Worm (Caenorhabditis elegans) whole organism, L1 larva: ENCODE results near the gene W09D6.4.
A peak's percentile ranks its signal among the peaks of the same experiment; 100 is the strongest.

ENCODE experiments used
- C04F5.9 ChIP-seq: sonication (generic microtip); optimal IDR thresholded peaks from 2 replicates; lab custom pipeline; 2016; ENCODE audit warnings: missing genetic modification characterization, missing compliant biosample characterization
- C16A3.4 ChIP-seq: fragments of 150-350 bp; optimal IDR thresholded peaks from 2 replicates; lab custom pipeline; 2014; ENCODE audit warnings: missing biosample characterization, missing genetic modification characterization
- aly-2 ChIP-seq: fragments of 150-350 bp; optimal IDR thresholded peaks from 2 replicates; lab custom pipeline; 2014; ENCODE audit warnings: missing biosample characterization, missing genetic modification characterization
- ama-1 ChIP-seq: fragments of 150-350 bp; optimal IDR thresholded peaks from 2 replicates; lab custom pipeline; 2014
- ceh-82 ChIP-seq, 3 experiments: fragments of 150-350 bp in 1 of 3; sonication (generic microtip) in 2 of 3; optimal IDR thresholded peaks; 2 replicates each; lab custom pipeline; 2014 to 2017; ENCODE audit warnings: missing biosample characterization in 3 of 3, missing genetic modification characterization in 3 of 3
- ceh-90 ChIP-seq: sonication (generic microtip); optimal IDR thresholded peaks from 2 replicates; lab custom pipeline; 2016; ENCODE audit warnings: missing genetic modification characterization, missing compliant biosample characterization
- dpl-1 ChIP-seq, 3 experiments: fragments of 150-350 bp in 2 of 3; sonication (generic microtip) in 1 of 3; optimal IDR thresholded peaks; 2 replicates each; lab custom pipeline; 2014 to 2017; ENCODE audit warnings: missing biosample characterization in 3 of 3, missing genetic modification characterization in 3 of 3, missing genetic modification reagents in 3 of 3
- dsc-1 ChIP-seq: sonication (generic microtip); optimal IDR thresholded peaks from 2 replicates; lab custom pipeline; 2016; ENCODE audit warnings: mild to moderate bottlenecking, missing genetic modification characterization, missing compliant biosample characterization
- efl-3 ChIP-seq: fragments of 200-800 bp; sonication (Bioruptor generic); optimal IDR thresholded peaks from 2 replicates; lab custom pipeline; 2018; ENCODE audit warnings: mild to moderate bottlenecking, missing genetic modification characterization, missing compliant biosample characterization
- egl-13 ChIP-seq: sonication (generic microtip); optimal IDR thresholded peaks from 2 replicates; lab custom pipeline; 2016; ENCODE audit warnings: missing genotype, missing genetic modification reagents, missing genetic modification characterization, missing compliant biosample characterization
- elt-3 ChIP-seq, 6 experiments: fragments of 150-350 bp in 1 of 6; sonication (generic microtip); optimal IDR thresholded peaks; 2 replicates each; lab custom pipeline; 2017 to 2018; ENCODE audit warnings: missing biosample characterization in 6 of 6, missing genetic modification characterization in 6 of 6, inconsistent platforms in 1 of 6
- ets-5 ChIP-seq: fragments of 200-800 bp; sonication (Bioruptor generic); IDR thresholded peaks from 2 replicates; pipeline ENCODE4 v1.3.6; 2022; ENCODE audit warnings: missing genetic modification characterization, missing compliant biosample characterization
- fkh-8 ChIP-seq: sonication (generic microtip); optimal IDR thresholded peaks from 2 replicates; lab custom pipeline; 2016; ENCODE audit warnings: mild to moderate bottlenecking, missing genetic modification characterization, missing compliant biosample characterization
- fos-1 ChIP-seq: fragments of 150-350 bp; optimal IDR thresholded peaks from 2 replicates; lab custom pipeline; 2014; ENCODE audit warnings: missing biosample characterization, missing genetic modification characterization
- grh-1 ChIP-seq: fragments of 200-800 bp; sonication (Bioruptor generic); IDR thresholded peaks from 2 replicates; pipeline ENCODE4 v1.3.6; 2022; ENCODE audit warnings: missing genetic modification reagents, missing genetic modification characterization, missing compliant biosample characterization
- hlh-17 ChIP-seq: fragments of 200-800 bp; sonication (Bioruptor generic); optimal IDR thresholded peaks from 2 replicates; lab custom pipeline; 2018; ENCODE audit warnings: missing genetic modification characterization, mild to moderate bottlenecking, missing compliant biosample characterization, moderate library complexity, borderline replicate concordance
- hlh-4 ChIP-seq: sonication (generic microtip); optimal IDR thresholded peaks from 2 replicates; lab custom pipeline; 2016; ENCODE audit warnings: mild to moderate bottlenecking, missing genetic modification characterization, missing compliant biosample characterization
- hpl-2 ChIP-seq: fragments of 150-350 bp; optimal IDR thresholded peaks from 2 replicates; lab custom pipeline; 2014; ENCODE audit warnings: missing biosample characterization, missing genetic modification reagents, missing genetic modification characterization
- lin-13 ChIP-seq: fragments of 150-350 bp; optimal IDR thresholded peaks from 2 replicates; lab custom pipeline; 2014; ENCODE audit warnings: missing biosample characterization, missing genetic modification reagents, missing genetic modification characterization
- lin-35 ChIP-seq, 2 experiments: fragments of 150-350 bp; optimal IDR thresholded peaks; 2 replicates each; lab custom pipeline; 2014; ENCODE audit warnings: missing biosample characterization in 2 of 2, missing genetic modification characterization in 2 of 2, missing genetic modification reagents in 2 of 2
- lin-39 ChIP-seq: fragments of 150-350 bp; optimal IDR thresholded peaks from 2 replicates; lab custom pipeline; 2014; ENCODE audit warnings: missing biosample characterization, missing genetic modification reagents, missing genetic modification characterization
- lir-3 ChIP-seq: sonication (generic microtip); optimal IDR thresholded peaks from 2 replicates; lab custom pipeline; 2016; ENCODE audit warnings: mild to moderate bottlenecking, missing genetic modification characterization, moderate library complexity, missing compliant biosample characterization; ENCODE audit not compliant: poor library complexity
- mab-9 ChIP-seq: fragments of 200-800 bp; sonication (Bioruptor generic); IDR thresholded peaks from 2 replicates; pipeline ENCODE4 v1.3.6; 2022; ENCODE audit warnings: missing genetic modification reagents, missing genetic modification characterization, missing compliant biosample characterization
- mdl-1 ChIP-seq, 2 experiments: fragments of 150-350 bp; optimal IDR thresholded peaks; 2 replicates each; lab custom pipeline; 2014 to 2017; ENCODE audit warnings: missing biosample characterization in 2 of 2, missing genetic modification characterization in 2 of 2, inconsistent platforms in 1 of 2
- mef-2 ChIP-seq: fragments of 150-350 bp; optimal IDR thresholded peaks from 2 replicates; lab custom pipeline; 2014; ENCODE audit warnings: missing biosample characterization, missing genetic modification characterization
- nhr-11 ChIP-seq: fragments of 150-350 bp; optimal IDR thresholded peaks from 2 replicates; lab custom pipeline; 2014; ENCODE audit warnings: missing biosample characterization, missing genetic modification characterization
- nhr-12 ChIP-seq: sonication (generic microtip); optimal IDR thresholded peaks from 2 replicates; lab custom pipeline; 2017; ENCODE audit warnings: missing biosample characterization, missing genetic modification characterization
- nhr-19 ChIP-seq: fragments of 200-800 bp; sonication (Bioruptor generic); conservative IDR thresholded peaks from 2 replicates; pipeline ENCODE4 v1.3.6; 2022; ENCODE audit warnings: missing genetic modification characterization, missing compliant biosample characterization
- nhr-71 ChIP-seq: sonication (generic microtip); optimal IDR thresholded peaks from 2 replicates; lab custom pipeline; 2016; ENCODE audit warnings: mild to moderate bottlenecking, missing genetic modification characterization, moderate library complexity, missing compliant biosample characterization
- nhr-76 ChIP-seq: sonication (generic microtip); optimal IDR thresholded peaks from 2 replicates; lab custom pipeline; 2017; ENCODE audit warnings: missing biosample characterization, missing genetic modification characterization
- nhr-77 ChIP-seq: fragments of 150-350 bp; optimal IDR thresholded peaks from 2 replicates; lab custom pipeline; 2014; ENCODE audit warnings: missing biosample characterization, missing genetic modification characterization
- nhr-84 ChIP-seq: sonication (generic microtip); optimal IDR thresholded peaks from 2 replicates; lab custom pipeline; 2017; ENCODE audit warnings: missing biosample characterization, missing genetic modification characterization
- nhr-90 ChIP-seq: sonication (generic microtip); optimal IDR thresholded peaks from 2 replicates; lab custom pipeline; 2016; ENCODE audit warnings: mild to moderate bottlenecking, missing genetic modification characterization, missing compliant biosample characterization; ENCODE audit not compliant: poor library complexity
- pag-3 ChIP-seq: sonication (generic microtip); optimal IDR thresholded peaks from 2 replicates; lab custom pipeline; 2017; ENCODE audit warnings: missing genetic modification characterization, mild to moderate bottlenecking, missing compliant biosample characterization, antibody characterized with exemption, borderline replicate concordance; ENCODE audit not compliant: insufficient read depth
- pax-3 ChIP-seq: fragments of 200-800 bp; sonication (Bioruptor generic); optimal IDR thresholded peaks from 2 replicates; lab custom pipeline; 2018; ENCODE audit warnings: mild to moderate bottlenecking, missing genetic modification characterization, moderate library complexity, missing compliant biosample characterization
- pqm-1 ChIP-seq: sonication (generic microtip); optimal IDR thresholded peaks from 3 replicates; lab custom pipeline; 2017; ENCODE audit warnings: missing biosample characterization, missing genetic modification characterization
- rnt-1 ChIP-seq: sonication (generic microtip); optimal IDR thresholded peaks from 2 replicates; lab custom pipeline; 2016; ENCODE audit warnings: mild to moderate bottlenecking, missing genetic modification characterization, moderate library complexity, missing compliant biosample characterization
- snpc-4 ChIP-seq: fragments of 150-350 bp; optimal IDR thresholded peaks from 2 replicates; lab custom pipeline; 2014; ENCODE audit warnings: missing biosample characterization, missing genetic modification characterization
- snu-23 ChIP-seq: sonication (generic microtip); optimal IDR thresholded peaks from 2 replicates; lab custom pipeline; 2016; ENCODE audit warnings: missing genetic modification characterization, missing compliant biosample characterization
- sox-4 ChIP-seq: sonication (generic microtip); optimal IDR thresholded peaks from 2 replicates; lab custom pipeline; 2016; ENCODE audit warnings: missing genetic modification characterization, missing compliant biosample characterization
- sptf-1 ChIP-seq: fragments of 150-350 bp; optimal IDR thresholded peaks from 2 replicates; lab custom pipeline; 2014; ENCODE audit warnings: missing biosample characterization, missing genetic modification characterization
- sup-37 ChIP-seq: fragments of 200-800 bp; sonication (Bioruptor generic); optimal IDR thresholded peaks from 2 replicates; lab custom pipeline; 2018; ENCODE audit warnings: mild to moderate bottlenecking, missing genetic modification characterization, missing compliant biosample characterization
- swsn-7 ChIP-seq: sonication (generic microtip); optimal IDR thresholded peaks from 2 replicates; lab custom pipeline; 2016; ENCODE audit warnings: missing genetic modification characterization, missing compliant biosample characterization
- tbx-2 ChIP-seq: sonication (generic microtip); optimal IDR thresholded peaks from 2 replicates; lab custom pipeline; 2016; ENCODE audit warnings: missing genetic modification characterization, missing compliant biosample characterization
- unc-130 ChIP-seq: fragments of 150-350 bp; optimal IDR thresholded peaks from 2 replicates; lab custom pipeline; 2017; ENCODE audit warnings: missing biosample characterization, missing genetic modification characterization, inconsistent platforms
- unc-62 ChIP-seq: fragments of 150-350 bp; optimal IDR thresholded peaks from 2 replicates; lab custom pipeline; 2014; ENCODE audit warnings: missing biosample characterization, missing genetic modification reagents, missing genetic modification characterization
- vab-15 ChIP-seq: sonication (generic microtip); optimal IDR thresholded peaks from 2 replicates; lab custom pipeline; 2017; ENCODE audit warnings: missing genotype, mild to moderate bottlenecking, missing genetic modification characterization, missing compliant biosample characterization
- xbp-1 ChIP-seq: sonication (generic microtip); optimal IDR thresholded peaks from 2 replicates; lab custom pipeline; 2016; ENCODE audit warnings: missing genetic modification characterization, missing compliant biosample characterization
- zag-1 ChIP-seq: fragments of 150-350 bp; optimal IDR thresholded peaks from 2 replicates; lab custom pipeline; 2014; ENCODE audit warnings: missing biosample characterization, missing genetic modification characterization
- ztf-11 ChIP-seq, 2 experiments: sonication (generic microtip); optimal IDR thresholded peaks; 2 replicates each; lab custom pipeline; 2016 to 2017; ENCODE audit warnings: missing genetic modification characterization in 2 of 2, missing biosample characterization in 1 of 2, missing compliant biosample characterization in 1 of 2
- ztf-4 ChIP-seq: fragments of 150-350 bp; optimal IDR thresholded peaks from 2 replicates; lab custom pipeline; 2014; ENCODE audit warnings: missing biosample characterization, missing genetic modification characterization

The W09D6.4 gene

DNA sequence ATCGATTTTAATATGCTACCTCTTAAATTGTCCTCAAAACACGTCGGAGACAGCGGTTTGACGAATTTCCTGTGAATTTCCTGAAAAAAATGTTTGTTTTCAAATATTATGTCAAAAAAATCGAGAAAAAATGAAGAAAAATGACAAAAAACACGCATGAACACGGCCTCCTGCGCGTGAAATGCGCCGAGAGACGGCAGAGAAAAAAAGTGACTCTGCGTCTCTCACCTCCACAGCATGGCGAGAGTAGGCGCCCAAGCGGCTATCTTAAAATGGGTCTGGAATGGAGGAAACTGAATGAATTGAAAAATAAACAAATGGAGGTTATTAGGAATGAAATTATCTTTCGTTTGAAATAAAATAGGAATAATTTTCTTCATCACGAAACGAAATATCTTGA lies 31.2 kb downstream of the W09D6.4 start (continued):
- TF ChIP-seq pag-3 (tag; lab: Kevin White, UChicago): no peak
- peak; percentile 44 for TF ChIP-seq nhr-77
- no peak for TF ChIP-seq pqm-1 (tag; lab: Kevin White, UChicago)
- TF ChIP-seq hlh-17 (GFP tag; lab: Kevin White, UChicago): no peak
- no peak for TF ChIP-seq nhr-76 (tag; lab: Kevin White, UChicago)
- peak; percentile 38 for TF ChIP-seq nhr-11

DNA sequence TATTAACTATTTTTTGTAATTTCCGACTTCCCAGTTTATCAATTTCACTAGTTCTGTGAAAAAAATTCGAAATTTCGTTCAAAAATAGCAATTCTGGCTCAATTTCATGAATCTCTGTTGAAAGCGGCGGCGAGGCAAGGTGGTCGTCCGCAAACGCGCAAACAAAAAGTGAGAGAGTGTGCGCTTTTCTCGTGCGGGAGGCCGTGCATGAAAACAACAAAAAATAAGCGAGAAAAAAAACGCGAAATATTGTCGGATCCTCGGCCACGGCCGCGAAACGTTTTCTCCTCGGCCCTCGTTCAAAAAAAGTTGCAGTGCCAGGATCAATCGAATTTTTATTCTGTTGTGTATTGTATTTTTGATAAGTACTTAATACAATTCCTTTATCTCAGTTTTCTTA lies 33.2 kb downstream of the W09D6.4 start:
- TF ChIP-seq mab-9 (GFP tag; lab: Robert Waterston, UW) (peak; percentile 64), nhr-19 (GFP tag; lab: Robert Waterston, UW) (peak; percentile 75), snpc-4 (tag; lab: Kevin White, UChicago) (no peak), nhr-84 (tag; lab: Kevin White, UChicago) (no peak), dpl-1 (GFP tag; optimal IDR thresholded peaks at IDR 0.05; lab: Kevin White, UChicago) (peak; percentile 34 to 57 (median 56)), ama-1 (lab: Kevin White, UChicago) (no peak), egl-13 (tag; lab: Kevin White, UChicago) (peak; percentile 59), aly-2 (tag; lab: Kevin White, UChicago) (no peak), ztf-11 (tag; optimal IDR thresholded peaks at IDR 0.05; lab: Kevin White, UChicago) (peak in 1 of 2 experiments; percentile 71), mef-2 (tag; lab: Kevin White, UChicago) (no peak), pqm-1 (tag; lab: Kevin White, UChicago) (no peak), swsn-7 (tag; lab: Kevin White, UChicago) (peak; percentile 63), nhr-76 (tag; lab: Kevin White, UChicago) (no peak), zag-1 (tag; lab: Kevin White, UChicago) (no peak), hpl-2 (no peak), ets-5 (GFP tag; lab: Robert Waterston, UW) (no peak), nhr-90 (tag; lab: Kevin White, UChicago) (peak; percentile 77), ztf-4 (tag; lab: Kevin White, UChicago) (no peak), fos-1 (tag; lab: Kevin White, UChicago) (no peak), xbp-1 (tag; lab: Kevin White, UChicago) (peak; percentile 58), ceh-90 (tag; lab: Kevin White, UChicago) (peak; percentile 75), unc-62 (GFP tag; lab: Kevin White, UChicago) (no peak), hlh-4 (tag; lab: Kevin White, UChicago) (no peak), elt-3 (tag; optimal IDR thresholded peaks at IDR 0.05; lab: Kevin White, UChicago) (no peak), rnt-1 (tag; lab: Kevin White, UChicago) (peak; percentile 93), grh-1 (peak; percentile 59), sup-37 (no peak), nhr-77 (peak; percentile 5), efl-3 (GFP tag; lab: Kevin White, UChicago) (no peak), lin-13 (no peak), dsc-1 (tag; lab: Kevin White, UChicago) (peak; percentile 67), C16A3.4 (tag; lab: Kevin White, UChicago) (no peak), pag-3 (tag; lab: Kevin White, UChicago) (no peak), C04F5.9 (peak; percentile 50), lin-39 (no peak), nhr-12 (tag; lab: Kevin White, UChicago) (no peak), nhr-71 (peak; percentile 77), mdl-1 (tag; optimal IDR thresholded peaks at IDR 0.05; lab: Kevin White, UChicago) (no peak), lir-3 (tag; lab: Kevin White, UChicago) (peak; percentile 81), vab-15 (tag; lab: Kevin White, UChicago) (no peak), sox-4 (tag; lab: Kevin White, UChicago) (peak; percentile 57), ceh-82 (tag; optimal IDR thresholded peaks at IDR 0.05; lab: Kevin White, UChicago) (peak; percentile 10 to 29 (median 14)), snu-23 (GFP tag; lab: Kevin White, UChicago) (peak; percentile 61), lin-35 (GFP tag; optimal IDR thresholded peaks at IDR 0.05; lab: Kevin White, UChicago) (peak; percentile 32 to 59), sptf-1 (tag; lab: Kevin White, UChicago) (no peak), fkh-8 (tag; lab: Kevin White, UChicago) (peak; percentile 61), pax-3 (peak; percentile 52), unc-130 (tag; lab: Kevin White, UChicago) (no peak), tbx-2 (peak; percentile 74)
